Worm (Caenorhabditis elegans) whole organism, L1 larva: Measurements from ENCODE around the gene W09G10.9.

Experiments used
- ama-1 ChIP-seq: fragments of 150-350 bp; optimal IDR thresholded peaks from 2 replicates; lab custom pipeline; 2014
- hlh-17 ChIP-seq: fragments of 200-800 bp; sonication (Bioruptor generic); optimal IDR thresholded peaks from 2 replicates; lab custom pipeline; 2018; ENCODE audit warnings: missing genetic modification characterization, mild to moderate bottlenecking, missing compliant biosample characterization, moderate library complexity, borderline replicate concordance
- lin-15B ChIP-seq: fragments of 150-350 bp; sonication (generic microtip); optimal IDR thresholded peaks from 3 replicates; lab custom pipeline; 2014; ENCODE audit warnings: missing biosample characterization, missing genetic modification characterization
- lir-3 ChIP-seq: sonication (generic microtip); optimal IDR thresholded peaks from 2 replicates; lab custom pipeline; 2016; ENCODE audit warnings: mild to moderate bottlenecking, missing genetic modification characterization, moderate library complexity, missing compliant biosample characterization; ENCODE audit not compliant: poor library complexity
- mep-1 ChIP-seq: fragments of 150-350 bp; optimal IDR thresholded peaks from 2 replicates; lab custom pipeline; 2014; ENCODE audit warnings: missing biosample characterization, missing genetic modification characterization
- nhr-20 ChIP-seq: sonication (generic microtip); optimal IDR thresholded peaks from 2 replicates; lab custom pipeline; 2016; ENCODE audit warnings: mild to moderate bottlenecking, missing genetic modification characterization, missing compliant biosample characterization
- nhr-237 ChIP-seq: fragments of 150-350 bp; optimal IDR thresholded peaks from 2 replicates; lab custom pipeline; 2014; ENCODE audit warnings: missing biosample characterization, missing genetic modification characterization
- pax-3 ChIP-seq: fragments of 200-800 bp; sonication (Bioruptor generic); optimal IDR thresholded peaks from 2 replicates; lab custom pipeline; 2018; ENCODE audit warnings: mild to moderate bottlenecking, missing genetic modification characterization, moderate library complexity, missing compliant biosample characterization
- rnt-1 ChIP-seq: sonication (generic microtip); optimal IDR thresholded peaks from 2 replicates; lab custom pipeline; 2016; ENCODE audit warnings: mild to moderate bottlenecking, missing genetic modification characterization, moderate library complexity, missing compliant biosample characterization
- skn-1 ChIP-seq: fragments of 150-350 bp; optimal IDR thresholded peaks from 2 replicates; lab custom pipeline; 2014; ENCODE audit warnings: missing biosample characterization, missing genetic modification characterization
- sptf-1 ChIP-seq: fragments of 150-350 bp; optimal IDR thresholded peaks from 2 replicates; lab custom pipeline; 2014; ENCODE audit warnings: missing biosample characterization, missing genetic modification characterization
- unc-62 ChIP-seq: fragments of 150-350 bp; optimal IDR thresholded peaks from 2 replicates; lab custom pipeline; 2014; ENCODE audit warnings: missing biosample characterization, missing genetic modification reagents, missing genetic modification characterization
- zag-1 ChIP-seq: fragments of 150-350 bp; optimal IDR thresholded peaks from 2 replicates; lab custom pipeline; 2014; ENCODE audit warnings: missing biosample characterization, missing genetic modification characterization
- ztf-11 ChIP-seq, 2 experiments: sonication (generic microtip); optimal IDR thresholded peaks; 2 replicates each; lab custom pipeline; 2016 to 2017; ENCODE audit warnings: missing genetic modification characterization in 2 of 2, missing biosample characterization in 1 of 2, missing compliant biosample characterization in 1 of 2

DNA sequence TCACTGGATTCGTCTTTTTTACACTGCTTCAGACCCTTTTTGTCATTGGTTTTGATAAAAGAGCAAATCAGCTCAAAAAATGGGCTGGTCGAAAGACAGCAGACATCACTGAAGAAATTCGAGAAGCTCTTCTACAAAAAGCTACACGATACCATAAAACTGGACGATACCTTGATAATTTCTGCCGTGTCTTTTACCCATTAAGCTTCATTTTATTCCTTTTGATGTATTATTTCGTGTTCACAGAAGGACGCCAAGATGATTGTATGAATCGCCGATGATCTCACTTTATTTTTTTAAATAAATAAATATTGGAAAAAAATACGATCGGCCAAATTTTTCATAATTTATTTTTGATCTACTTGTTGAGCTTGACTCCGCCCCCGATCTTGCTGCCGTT, 45.5 kb downstream of the W09G10.9 start:
- TF ChIP-seq ama-1 (lab: Kevin White, UChicago) = no peak
- no peak for TF ChIP-seq ztf-11 (tag; optimal IDR thresholded peaks at IDR 0.05; lab: Kevin White, UChicago)
- TF ChIP-seq hlh-17 (GFP tag; lab: Kevin White, UChicago) = no peak
- no peak for TF ChIP-seq lir-3
- no peak for TF ChIP-seq rnt-1 (tag; lab: Kevin White, UChicago)
- no peak for TF ChIP-seq lin-15B (tag; lab: Kevin White, UChicago)
- TF ChIP-seq skn-1 (tag; lab: Kevin White, UChicago) = no peak
- no peak for TF ChIP-seq nhr-20 (tag; lab: Kevin White, UChicago)
- TF ChIP-seq mep-1 (tag; lab: Kevin White, UChicago) = no peak
- TF ChIP-seq pax-3 = no peak
- TF ChIP-seq unc-62 (GFP tag; lab: Kevin White, UChicago) = no peak
- TF ChIP-seq zag-1 (tag; lab: Kevin White, UChicago) = no peak
- no peak for TF ChIP-seq nhr-237
- TF ChIP-seq sptf-1 (tag; lab: Kevin White, UChicago) = no peak
